Worm (Caenorhabditis elegans) whole organism, late embryonic: ENCODE measurements around the gene C54H2.4.

Source experiments
- C08G9.2 ChIP-seq: sonication (generic microtip); optimal IDR thresholded peaks from 2 replicates; lab custom pipeline; 2016; ENCODE audit warnings: mild to moderate bottlenecking, missing genetic modification characterization, moderate library complexity, missing compliant biosample characterization
- F13H6.1 ChIP-seq: sonication (generic microtip); optimal IDR thresholded peaks from 2 replicates; lab custom pipeline; 2016; ENCODE audit warnings: missing genetic modification characterization, missing compliant biosample characterization
- T23F11.4 ChIP-seq: fragments of 200-800 bp; sonication (Bioruptor generic); optimal IDR thresholded peaks from 2 replicates; lab custom pipeline; 2018; ENCODE audit warnings: mild to moderate bottlenecking, missing genetic modification characterization, missing compliant biosample characterization
- Y22D7AL.16 ChIP-seq: sonication (generic microtip); optimal IDR thresholded peaks from 2 replicates; lab custom pipeline; 2016; ENCODE audit warnings: missing genetic modification characterization, missing compliant biosample characterization
- ceh-19 ChIP-seq: fragments of 200-800 bp; sonication (Bioruptor generic); optimal IDR thresholded peaks from 2 replicates; lab custom pipeline; 2018; ENCODE audit warnings: mild to moderate bottlenecking, missing genetic modification characterization, missing compliant biosample characterization
- ceh-2 ChIP-seq: sonication (generic microtip); optimal IDR thresholded peaks from 2 replicates; lab custom pipeline; 2016; ENCODE audit warnings: missing genotype, missing genetic modification characterization, missing compliant biosample characterization
- ceh-22 ChIP-seq: sonication (generic microtip); optimal IDR thresholded peaks from 2 replicates; lab custom pipeline; 2017; ENCODE audit warnings: missing biosample characterization, missing genetic modification characterization
- ceh-24 ChIP-seq: sonication (generic microtip); optimal IDR thresholded peaks from 2 replicates; lab custom pipeline; 2016; ENCODE audit warnings: mild to moderate bottlenecking, missing genetic modification characterization, missing compliant biosample characterization
- ceh-30 ChIP-seq: fragments of 150-350 bp; optimal IDR thresholded peaks from 2 replicates; lab custom pipeline; 2014; ENCODE audit warnings: missing biosample characterization, missing genetic modification characterization
- ceh-34 ChIP-seq: sonication (generic microtip); optimal IDR thresholded peaks from 2 replicates; lab custom pipeline; 2016; ENCODE audit warnings: mild to moderate bottlenecking, missing genetic modification characterization, missing compliant biosample characterization
- ceh-45 ChIP-seq: fragments of 200-800 bp; sonication (Bioruptor generic); IDR thresholded peaks from 2 replicates; pipeline ENCODE4 v1.3.6; 2022; ENCODE audit warnings: missing genetic modification reagents, missing genetic modification characterization, missing compliant biosample characterization
- ceh-48 ChIP-seq: sonication (generic microtip); optimal IDR thresholded peaks from 2 replicates; lab custom pipeline; 2016; ENCODE audit warnings: missing genetic modification characterization, inconsistent platforms, missing compliant biosample characterization
- dve-1 ChIP-seq: sonication (generic microtip); optimal IDR thresholded peaks from 2 replicates; lab custom pipeline; 2017; ENCODE audit warnings: antibody characterized with exemption, mild to moderate bottlenecking, missing genetic modification characterization, missing compliant biosample characterization
- elt-2 ChIP-seq: sonication (generic microtip); optimal IDR thresholded peaks from 2 replicates; lab custom pipeline; 2016; ENCODE audit warnings: missing genetic modification reagents, missing genetic modification characterization, missing compliant biosample characterization
- elt-4 ChIP-seq: sonication (generic microtip); optimal IDR thresholded peaks from 2 replicates; lab custom pipeline; 2016; ENCODE audit warnings: missing genetic modification characterization, missing compliant biosample characterization
- ets-4 ChIP-seq: sonication (generic microtip); optimal IDR thresholded peaks from 2 replicates; lab custom pipeline; 2016; ENCODE audit warnings: missing genetic modification characterization, missing compliant biosample characterization
- eyg-1 ChIP-seq: sonication (generic microtip); optimal IDR thresholded peaks from 2 replicates; lab custom pipeline; 2016; ENCODE audit warnings: missing genotype, missing genetic modification characterization, missing compliant biosample characterization
- fax-1 ChIP-seq: sonication (generic microtip); optimal IDR thresholded peaks from 2 replicates; lab custom pipeline; 2016; ENCODE audit warnings: missing genotype, missing genetic modification characterization, missing compliant biosample characterization
- hlh-13 ChIP-seq: fragments of 200-800 bp; sonication (Bioruptor generic); optimal IDR thresholded peaks from 2 replicates; lab custom pipeline; 2018; ENCODE audit warnings: mild to moderate bottlenecking, missing genetic modification characterization, missing compliant biosample characterization
- hlh-30 ChIP-seq: sonication (generic microtip); optimal IDR thresholded peaks from 2 replicates; lab custom pipeline; 2017; ENCODE audit warnings: antibody characterized with exemption, missing genetic modification characterization, missing compliant biosample characterization; ENCODE audit not compliant: insufficient read depth
- hlh-8 ChIP-seq: sonication (generic microtip); optimal IDR thresholded peaks from 2 replicates; lab custom pipeline; 2016; ENCODE audit warnings: missing genotype, missing genetic modification characterization, missing compliant biosample characterization
- lim-6 ChIP-seq: sonication (generic microtip); optimal IDR thresholded peaks from 2 replicates; lab custom pipeline; 2016; ENCODE audit warnings: missing genetic modification characterization, missing compliant biosample characterization
- nfya-1 ChIP-seq: sonication (generic microtip); optimal IDR thresholded peaks from 2 replicates; lab custom pipeline; 2017; ENCODE audit warnings: missing genetic modification characterization, mild to moderate bottlenecking, missing compliant biosample characterization, antibody characterized with exemption, moderate library complexity
- nhr-11 ChIP-seq: fragments of 150-350 bp; optimal IDR thresholded peaks from 2 replicates; lab custom pipeline; 2014; ENCODE audit warnings: missing biosample characterization, missing genetic modification characterization
- pag-3 ChIP-seq: sonication (generic microtip); optimal IDR thresholded peaks from 2 replicates; lab custom pipeline; 2016; ENCODE audit warnings: missing compliant biosample characterization, missing genetic modification characterization, borderline replicate concordance
- pat-9 ChIP-seq: fragments of 200-800 bp; sonication (Bioruptor generic); optimal IDR thresholded peaks from 2 replicates; lab custom pipeline; 2018; ENCODE audit warnings: mild to moderate bottlenecking, missing genetic modification characterization, moderate library complexity, missing compliant biosample characterization
- pax-1 ChIP-seq: fragments of 150-350 bp; optimal IDR thresholded peaks from 2 replicates; lab custom pipeline; 2014; ENCODE audit warnings: missing biosample characterization, missing genetic modification characterization
- pha-2 ChIP-seq: sonication (generic microtip); optimal IDR thresholded peaks from 2 replicates; lab custom pipeline; 2017; ENCODE audit warnings: mild to moderate bottlenecking, missing genetic modification characterization, missing compliant biosample characterization
- pros-1 ChIP-seq: fragments of 150-350 bp; optimal IDR thresholded peaks from 2 replicates; lab custom pipeline; 2014; ENCODE audit warnings: missing biosample characterization, missing genetic modification reagents, missing genetic modification characterization
- sdc-2 ChIP-seq: sonication (generic microtip); optimal IDR thresholded peaks from 2 replicates; lab custom pipeline; 2016; ENCODE audit warnings: missing genotype, missing genetic modification characterization, missing compliant biosample characterization
- sox-4 ChIP-seq: sonication (generic microtip); optimal IDR thresholded peaks from 2 replicates; lab custom pipeline; 2017; ENCODE audit warnings: mild to moderate bottlenecking, missing genetic modification characterization, inconsistent platforms, missing compliant biosample characterization
- syd-9 ChIP-seq: sonication (generic microtip); optimal IDR thresholded peaks from 2 replicates; lab custom pipeline; 2016; ENCODE audit warnings: mild to moderate bottlenecking, missing genetic modification characterization, moderate library complexity, missing compliant biosample characterization
- tbx-2 ChIP-seq: sonication (generic microtip); optimal IDR thresholded peaks from 2 replicates; lab custom pipeline; 2016; ENCODE audit warnings: missing genetic modification characterization, missing compliant biosample characterization
- ttx-3 ChIP-seq: sonication (generic microtip); optimal IDR thresholded peaks from 2 replicates; lab custom pipeline; 2016; ENCODE audit warnings: missing genetic modification reagents, missing genetic modification characterization, missing compliant biosample characterization
- unc-3 ChIP-seq, 2 experiments: fragments of 200-800 bp in 1 of 2; sonication (Bioruptor generic) in 1 of 2; sonication (generic microtip) in 1 of 2; conservative IDR thresholded peaks in 1 of 2; optimal IDR thresholded peaks in 1 of 2; 2 replicates each; pipeline versions ENCODE4 v1.3.6 to Lab custom; 2016 to 2022; ENCODE audit warnings: missing compliant biosample characterization in 2 of 2, missing genetic modification characterization in 2 of 2, missing genetic modification reagents in 1 of 2
- unc-42 ChIP-seq: sonication (generic microtip); optimal IDR thresholded peaks from 2 replicates; lab custom pipeline; 2016; ENCODE audit warnings: missing genotype, missing genetic modification characterization, missing compliant biosample characterization
- unc-86 ChIP-seq: sonication (generic microtip); optimal IDR thresholded peaks from 2 replicates; lab custom pipeline; 2016; ENCODE audit warnings: missing genetic modification characterization, missing compliant biosample characterization
- zip-5 ChIP-seq: sonication (generic microtip); optimal IDR thresholded peaks from 2 replicates; lab custom pipeline; 2016; ENCODE audit warnings: missing genetic modification characterization, missing compliant biosample characterization
- ztf-16 ChIP-seq: sonication (generic microtip); optimal IDR thresholded peaks from 2 replicates; lab custom pipeline; 2017; ENCODE audit warnings: missing genetic modification characterization, missing compliant biosample characterization

C54H2.4 gene

DNA sequence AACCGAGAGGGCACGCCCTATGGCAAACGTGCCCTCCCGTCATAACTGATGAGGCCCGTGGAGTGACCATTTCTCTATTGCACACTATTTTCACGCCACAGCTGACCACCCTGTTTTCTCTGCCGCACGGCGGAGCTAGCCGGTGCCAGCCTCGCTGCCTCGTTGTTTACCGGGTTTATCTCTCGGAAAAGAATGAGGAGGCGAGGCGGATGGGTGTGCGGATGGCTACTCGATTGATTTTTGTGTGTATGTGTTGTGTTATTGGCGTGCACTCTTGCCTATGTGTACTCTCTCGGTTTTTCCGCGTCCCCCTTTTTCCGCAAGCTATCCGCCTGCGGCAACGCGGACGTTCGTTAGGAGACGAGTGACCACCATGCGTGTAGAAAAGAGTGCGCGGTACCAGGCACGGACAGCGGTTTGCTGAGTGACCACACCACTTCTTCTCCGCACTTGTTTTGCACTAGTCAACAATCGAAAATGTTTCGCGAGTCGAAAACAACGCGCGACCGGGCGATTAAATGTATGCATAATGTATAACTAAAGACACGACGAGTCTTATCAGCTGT lies 41.5 kb upstream of the C54H2.4 start (continued):
- no peak for TF ChIP-seq ceh-45 (GFP tag; lab: Robert Waterston, UW)
- peak; percentile 70 for TF ChIP-seq fax-1 (tag; lab: Kevin White, UChicago)
- no peak for TF ChIP-seq lim-6 (tag; lab: Kevin White, UChicago)
- TF ChIP-seq elt-4 = no peak
- TF ChIP-seq T23F11.4 (GFP tag; lab: Kevin White, UChicago) = peak; percentile 73
- peak; percentile 90 for TF ChIP-seq syd-9 (tag; lab: Kevin White, UChicago)
- no peak for TF ChIP-seq sox-4
- no peak for TF ChIP-seq nhr-11 (tag; lab: Kevin White, UChicago)
- TF ChIP-seq F13H6.1 (tag; lab: Kevin White, UChicago) = peak; percentile 100
- TF ChIP-seq pros-1 (tag; lab: Kevin White, UChicago) = peak; percentile 57
- no peak for TF ChIP-seq unc-3 (GFP tag; conservative IDR thresholded peaks at IDR 0.05; lab: Robert Waterston, UW)
- peak; percentile 58 for TF ChIP-seq unc-3 (tag; optimal IDR thresholded peaks at IDR 0.05; lab: Kevin White, UChicago)
- TF ChIP-seq pat-9 (tag; lab: Kevin White, UChicago) = peak; percentile 62
- peak; percentile 76 for TF ChIP-seq ceh-22 (tag; lab: Kevin White, UChicago)
- peak; percentile 72 for TF ChIP-seq C08G9.2 (tag; lab: Kevin White, UChicago)
- peak; percentile 78 for TF ChIP-seq elt-2 (tag; lab: Kevin White, UChicago)
- peak; percentile 77 for TF ChIP-seq eyg-1 (tag; lab: Kevin White, UChicago)
- peak; percentile 83 for TF ChIP-seq sdc-2 (tag; lab: Kevin White, UChicago)
- peak; percentile 21 for TF ChIP-seq zip-5
- TF ChIP-seq ceh-19 (GFP tag; lab: Kevin White, UChicago) = peak; percentile 84
- TF ChIP-seq pha-2 (tag; lab: Kevin White, UChicago) = peak; percentile 89
- TF ChIP-seq ceh-24 (tag; lab: Kevin White, UChicago) = no peak
- TF ChIP-seq unc-86 (tag; lab: Kevin White, UChicago) = peak; percentile 75

DNA sequence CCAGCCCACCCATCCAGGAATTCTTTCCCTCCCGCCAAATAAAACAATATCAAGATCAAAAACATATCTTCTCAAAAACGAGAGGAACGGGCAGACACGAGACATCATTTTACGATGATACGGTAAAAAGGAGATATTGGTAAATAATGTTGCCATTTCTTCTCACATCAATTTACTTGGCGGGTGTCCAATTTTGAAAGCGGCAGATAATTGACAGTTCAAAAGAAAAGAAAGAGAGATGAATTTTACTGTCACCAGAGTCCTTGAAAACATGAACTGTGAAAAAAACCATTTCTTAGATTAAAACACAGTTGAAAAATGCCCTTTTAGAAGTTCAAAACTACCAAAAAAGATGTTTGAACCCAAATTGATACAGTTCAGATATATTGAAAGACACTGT lies 40.1 kb upstream of the C54H2.4 start:
- TF ChIP-seq C08G9.2 (tag; lab: Kevin White, UChicago) = no peak
- no peak for TF ChIP-seq ceh-48 (tag; lab: Kevin White, UChicago)
- TF ChIP-seq pax-1 (tag; lab: Kevin White, UChicago) = no peak
- no peak for TF ChIP-seq sdc-2 (tag; lab: Kevin White, UChicago)
- no peak for TF ChIP-seq fax-1 (tag; lab: Kevin White, UChicago)
- TF ChIP-seq unc-42 (tag; lab: Kevin White, UChicago) = no peak
- no peak for TF ChIP-seq pag-3 (tag; lab: Kevin White, UChicago)
- no peak for TF ChIP-seq ceh-30 (tag; lab: Kevin White, UChicago)
- no peak for TF ChIP-seq tbx-2 (tag; lab: Kevin White, UChicago)
- no peak for TF ChIP-seq elt-2 (tag; lab: Kevin White, UChicago)
- TF ChIP-seq ets-4 (tag; lab: Kevin White, UChicago) = no peak

DNA sequence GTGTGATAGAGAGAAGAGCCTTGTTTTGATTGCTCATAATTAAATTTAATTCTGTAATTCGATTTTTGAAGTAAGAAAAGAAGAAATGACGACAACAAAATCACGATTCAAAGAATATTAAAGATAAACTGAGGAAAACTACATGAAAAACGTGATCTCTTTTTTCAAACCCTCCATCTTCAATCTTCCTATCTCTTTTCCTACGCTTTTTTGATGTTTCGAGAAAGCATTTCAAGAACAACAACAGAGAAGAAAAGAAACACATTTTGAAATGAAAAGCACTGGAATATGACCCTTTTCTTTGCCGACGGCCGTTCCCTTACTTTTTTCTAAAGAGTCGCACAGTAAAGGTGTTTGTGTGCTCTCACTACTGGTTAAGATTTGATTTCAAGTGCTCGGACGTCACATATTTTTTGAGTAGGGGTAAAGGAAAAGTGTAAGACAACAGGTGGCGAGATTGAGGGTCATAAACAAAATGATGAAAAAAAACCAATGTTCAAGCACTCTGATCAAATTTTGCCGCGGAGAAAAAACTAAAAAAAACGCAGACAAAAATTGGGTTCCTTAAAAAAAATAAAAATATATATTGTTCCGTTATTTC lies 35.4 kb upstream of the C54H2.4 start, which contains the start of gene F13D11.3:
Gene F13D11.3 (minus strand): TSS at position 51 of the 601 bp plus-strand sequence.
- TF ChIP-seq ceh-22 (tag; lab: Kevin White, UChicago) (no peak), hlh-13 (no peak)
- TF ChIP-seq, all 69 proteins: peak for 0

DNA sequence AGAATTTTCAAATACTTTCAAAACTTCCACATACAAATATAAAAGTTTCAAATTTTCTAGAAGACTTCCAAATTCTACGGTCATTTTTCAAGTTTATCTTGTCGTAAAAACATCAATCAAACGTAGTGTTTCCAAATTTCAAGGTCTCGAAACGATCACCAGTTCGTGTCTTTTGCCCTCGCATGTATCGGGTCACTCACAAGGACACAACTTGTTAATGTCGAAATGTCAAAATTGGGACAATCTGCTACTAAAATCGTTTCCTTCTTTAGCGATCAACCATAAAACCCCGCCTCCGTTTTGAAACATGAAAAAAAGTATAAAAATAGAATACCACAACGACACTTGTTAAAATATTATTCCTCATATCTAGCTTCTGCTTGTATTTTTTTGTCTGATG lies 32.9 kb upstream of the C54H2.4 start:
- no peak for TF ChIP-seq nfya-1 (tag; lab: Kevin White, UChicago)
- TF ChIP-seq Y22D7AL.16 (tag; lab: Kevin White, UChicago) = no peak
- TF ChIP-seq ztf-16 = no peak
- no peak for TF ChIP-seq ceh-34 (tag; lab: Kevin White, UChicago)
- TF ChIP-seq elt-4 = no peak
- TF ChIP-seq ceh-30 (tag; lab: Kevin White, UChicago) = no peak
- TF ChIP-seq ceh-19 (GFP tag; lab: Kevin White, UChicago) = no peak
- TF ChIP-seq ceh-24 (tag; lab: Kevin White, UChicago) = no peak
- TF ChIP-seq hlh-13 = no peak
- no peak for TF ChIP-seq dve-1 (tag; lab: Kevin White, UChicago)
- no peak for TF ChIP-seq hlh-8 (tag; lab: Kevin White, UChicago)
- no peak for TF ChIP-seq T23F11.4 (GFP tag; lab: Kevin White, UChicago)
- no peak for TF ChIP-seq sox-4
- no peak for TF ChIP-seq hlh-30 (tag; lab: Kevin White, UChicago)
- TF ChIP-seq ttx-3 (tag; lab: Kevin White, UChicago) = no peak
- no peak for TF ChIP-seq pros-1 (tag; lab: Kevin White, UChicago)
- TF ChIP-seq pax-1 (tag; lab: Kevin White, UChicago) = no peak
- TF ChIP-seq ceh-2 (tag; lab: Kevin White, UChicago) = no peak
